Fruit fly (Drosophila melanogaster) whole organism: Measurements from ENCODE around the gene Cyp304a1.
A peak's percentile ranks its signal among the peaks of the same experiment; 100 is the strongest.

Experiments
- CG8478 ChIP-seq: fragments of >200 bp; optimal IDR thresholded peaks from 2 replicates; lab custom pipeline; 2018; ENCODE audit warnings: inconsistent platforms
- Dll ChIP-seq: fragments of >200 bp; optimal IDR thresholded peaks from 2 replicates; lab custom pipeline; 2017
- EcR ChIP-seq, 2 experiments: fragments of >200 bp; optimal IDR thresholded peaks; 2 replicates each; lab custom pipeline; 2017; ENCODE audit warnings: missing biosample characterization in 2 of 2, missing genetic modification characterization in 2 of 2, missing genetic modification reagents in 2 of 2
- pan ChIP-seq: fragments of >200 bp; optimal IDR thresholded peaks from 2 replicates; lab custom pipeline; 2017
- psq ChIP-seq: fragments of >200 bp; optimal IDR thresholded peaks from 2 replicates; lab custom pipeline; 2017
- usp ChIP-seq: fragments of >200 bp; optimal IDR thresholded peaks from 2 replicates; lab custom pipeline; 2017; ENCODE audit warnings: missing biosample characterization, missing genetic modification characterization, mixed read lengths

The Cyp304a1 gene

DNA sequence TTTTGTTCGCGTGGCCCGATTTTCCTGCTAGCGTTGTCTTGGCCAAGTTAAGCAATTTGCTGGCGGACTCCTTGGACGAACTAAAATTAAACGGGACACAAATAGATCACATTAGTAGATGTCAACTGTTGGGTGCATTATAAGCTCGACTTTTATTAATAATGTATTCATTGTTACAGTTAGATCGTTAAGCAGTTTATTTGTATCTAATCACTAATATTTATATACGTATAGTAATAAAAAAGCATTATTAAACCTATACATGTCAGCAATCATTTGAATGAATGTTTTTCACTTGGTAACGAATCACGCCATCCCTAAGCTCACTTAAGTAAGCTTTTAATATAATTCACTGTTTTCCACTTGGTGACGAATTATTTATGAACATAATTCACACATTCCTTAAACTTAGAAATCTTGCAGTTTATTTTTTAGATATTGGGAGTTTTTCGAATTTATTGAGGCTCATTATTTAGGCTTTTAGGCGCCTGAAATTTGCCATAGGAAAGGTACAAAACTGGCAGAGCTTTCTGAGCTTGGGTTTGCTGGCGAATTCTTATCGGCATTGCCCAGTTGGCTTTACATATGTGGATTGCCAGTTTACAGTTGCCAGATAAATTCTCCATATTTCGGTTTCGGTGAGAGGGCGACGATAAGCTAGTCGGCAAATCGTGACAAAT, 13.9 kb downstream of the Cyp304a1 start, which contains the start of the genes CG7381 and CG7091:
Gene CG7381, minus strand, starts transcription at position 101 of the 680 bp plus-strand sequence.
Gene CG7091, plus strand, starts transcription at position 630 of the 680 bp plus-strand sequence.
- TF ChIP-seq CG8478 (lab: Kevin White, UChicago) (no peak), pan (lab: Kevin White, UChicago) (no peak), Dll (lab: Kevin White, UChicago) (no peak), usp (GFP tag; lab: Kevin White, UChicago) (no peak), psq (lab: Kevin White, UChicago) (no peak), EcR (GFP tag; optimal IDR thresholded peaks at IDR 0.05; lab: Kevin White, UChicago) (no peak)

DNA sequence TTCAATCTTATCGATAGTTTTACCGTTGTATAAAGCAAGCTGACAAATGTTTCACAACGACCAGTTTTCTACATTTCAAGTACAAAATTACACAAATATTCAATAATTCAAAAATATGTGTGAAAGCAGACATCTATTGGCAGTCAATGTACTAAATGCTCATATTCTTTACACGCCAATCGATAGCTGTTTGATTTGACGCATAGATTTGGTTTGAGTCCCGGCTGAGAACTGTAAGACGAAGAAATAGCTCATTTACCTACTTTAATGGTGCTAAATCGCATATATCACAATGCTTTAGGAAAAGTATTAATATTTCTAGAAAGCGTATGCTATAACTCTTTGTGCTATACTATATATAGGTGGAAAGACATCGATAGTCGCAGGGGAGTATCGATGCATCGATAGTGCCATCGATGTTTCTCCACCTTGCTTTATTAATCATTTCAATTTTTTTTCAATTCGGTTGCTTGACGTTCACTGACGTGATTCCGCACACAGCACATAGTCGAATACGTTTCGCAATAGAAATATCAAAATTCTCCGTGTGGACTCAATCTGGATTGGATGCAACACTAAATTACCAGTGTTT, 17.1 kb downstream of the Cyp304a1 start, which contains the start of gene Paip2:
Gene Paip2, plus strand, starts transcription at position 165 of the 592 bp plus-strand sequence.
- TF ChIP-seq psq (lab: Kevin White, UChicago) (no peak), Dll (lab: Kevin White, UChicago) (no peak), CG8478 (lab: Kevin White, UChicago) (no peak), pan (lab: Kevin White, UChicago) (no peak), EcR (GFP tag; optimal IDR thresholded peaks at IDR 0.05; lab: Kevin White, UChicago) (no peak), usp (GFP tag; lab: Kevin White, UChicago) (no peak)

DNA sequence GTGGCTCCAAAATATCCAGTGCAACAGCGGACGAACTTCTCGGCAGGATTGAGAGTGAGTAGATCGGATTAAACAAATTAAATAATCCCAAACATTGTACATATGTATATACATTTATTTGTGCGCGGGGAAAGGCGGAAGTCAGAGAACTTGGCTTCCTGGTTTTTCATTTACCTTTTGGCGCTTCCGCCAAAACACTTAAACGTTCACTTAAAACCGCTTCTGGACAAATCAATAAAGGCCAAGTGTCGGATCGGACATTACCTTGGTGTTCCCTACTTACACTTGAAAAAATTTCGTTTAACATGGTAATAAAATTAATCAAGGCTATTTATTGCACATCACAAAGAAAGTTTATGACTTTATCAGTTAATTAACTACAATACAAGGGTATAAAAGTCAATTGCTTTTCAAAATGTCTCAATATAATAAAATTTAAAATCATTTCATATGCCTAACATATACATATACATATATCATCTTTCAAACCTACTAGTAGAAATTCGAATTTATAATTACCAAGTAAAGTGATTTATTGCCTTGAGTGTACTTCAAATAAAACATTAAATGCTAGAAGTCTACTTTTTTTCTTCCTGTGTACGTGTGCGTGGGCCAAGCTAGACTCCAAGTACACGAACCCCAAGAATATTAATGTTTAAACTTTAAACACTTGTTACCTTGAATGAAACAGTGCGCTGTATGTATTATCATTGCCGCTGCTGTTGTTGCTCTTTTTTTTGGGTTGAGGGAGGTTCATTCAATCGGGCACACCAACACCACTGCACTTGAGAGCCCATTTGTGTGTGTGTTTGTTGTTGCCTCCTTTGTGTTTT, 18.0 kb downstream of the Cyp304a1 start:
- no peak for TF ChIP-seq psq (lab: Kevin White, UChicago)
- no peak for TF ChIP-seq Dll (lab: Kevin White, UChicago)
- no peak for TF ChIP-seq CG8478 (lab: Kevin White, UChicago)
- no peak for TF ChIP-seq pan (lab: Kevin White, UChicago)
- TF ChIP-seq EcR (GFP tag; optimal IDR thresholded peaks at IDR 0.05; lab: Kevin White, UChicago), result peak; percentile 35 to 64

DNA sequence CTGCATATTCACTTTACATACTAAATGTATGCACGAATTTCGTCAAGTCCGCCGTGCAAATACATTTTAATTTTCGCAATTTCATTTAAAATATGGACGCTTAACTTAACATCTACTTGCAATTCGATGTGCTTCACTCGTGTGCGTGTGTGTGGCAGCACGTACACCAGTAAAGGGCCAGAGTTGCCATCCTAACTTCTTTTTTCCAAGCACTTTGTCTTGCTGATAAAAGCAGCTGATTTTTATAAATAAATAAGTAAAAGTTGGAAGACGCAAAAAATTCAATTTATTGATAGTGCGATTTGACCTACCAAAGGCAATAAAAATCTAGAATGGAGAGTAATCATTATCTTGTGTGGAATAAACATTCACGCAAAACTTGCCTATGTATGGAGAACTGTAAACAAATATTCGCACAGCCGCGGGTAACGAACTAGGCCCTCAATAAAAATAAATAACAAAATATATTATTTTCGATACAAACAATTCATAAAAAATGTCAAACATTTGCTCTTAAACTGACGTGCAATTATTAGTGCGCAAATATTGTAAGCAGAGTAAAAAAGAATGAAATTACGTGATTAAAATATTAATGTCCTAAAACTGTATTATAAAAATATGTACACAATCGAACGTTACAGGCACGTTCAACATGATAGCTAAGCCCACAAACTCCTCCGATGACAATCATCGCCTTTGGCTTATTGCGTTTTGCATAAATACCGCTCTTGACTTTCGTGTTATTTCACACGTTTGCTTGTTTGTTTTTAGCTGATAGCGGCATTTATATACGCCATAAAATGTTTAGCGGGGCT, 18.8 kb downstream of the Cyp304a1 start:
- peak; percentile 5 for TF ChIP-seq CG8478 (lab: Kevin White, UChicago)
- no peak for TF ChIP-seq usp (GFP tag; lab: Kevin White, UChicago)

DNA sequence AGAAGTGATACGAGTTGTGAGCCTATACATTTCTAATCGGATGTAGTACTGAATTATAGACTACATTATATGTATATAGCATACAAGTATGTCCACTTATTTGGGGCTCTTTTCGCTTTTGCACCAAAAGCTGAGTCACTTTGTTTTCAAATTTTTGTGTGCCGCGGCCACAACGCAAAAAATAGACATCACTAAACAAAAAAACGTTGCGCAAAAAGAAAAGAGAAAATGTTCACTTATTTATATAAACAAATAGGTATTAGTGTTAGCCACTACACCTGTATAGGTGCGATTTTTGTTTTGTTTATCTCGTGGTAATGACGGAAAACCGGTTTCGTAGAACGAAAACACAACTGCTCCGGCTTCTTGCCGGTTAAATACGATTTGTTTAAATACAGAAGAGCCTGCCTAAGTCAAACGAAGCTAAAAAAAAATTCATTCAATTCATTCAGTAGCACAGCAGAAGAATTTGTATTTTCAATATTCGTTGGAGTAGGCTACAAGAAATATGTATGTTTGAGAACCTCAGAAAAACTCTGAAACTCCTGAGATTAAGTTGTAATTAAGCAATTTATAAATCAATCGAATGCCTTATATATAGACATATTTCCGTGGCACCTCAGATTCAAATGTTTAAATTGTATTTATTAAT, 19.5 kb downstream of the Cyp304a1 start:
- TF ChIP-seq Dll (lab: Kevin White, UChicago) (no peak), pan (lab: Kevin White, UChicago) (peak; percentile 14), EcR (GFP tag; optimal IDR thresholded peaks at IDR 0.05; lab: Kevin White, UChicago) (no peak), usp (GFP tag; lab: Kevin White, UChicago) (no peak)

DNA sequence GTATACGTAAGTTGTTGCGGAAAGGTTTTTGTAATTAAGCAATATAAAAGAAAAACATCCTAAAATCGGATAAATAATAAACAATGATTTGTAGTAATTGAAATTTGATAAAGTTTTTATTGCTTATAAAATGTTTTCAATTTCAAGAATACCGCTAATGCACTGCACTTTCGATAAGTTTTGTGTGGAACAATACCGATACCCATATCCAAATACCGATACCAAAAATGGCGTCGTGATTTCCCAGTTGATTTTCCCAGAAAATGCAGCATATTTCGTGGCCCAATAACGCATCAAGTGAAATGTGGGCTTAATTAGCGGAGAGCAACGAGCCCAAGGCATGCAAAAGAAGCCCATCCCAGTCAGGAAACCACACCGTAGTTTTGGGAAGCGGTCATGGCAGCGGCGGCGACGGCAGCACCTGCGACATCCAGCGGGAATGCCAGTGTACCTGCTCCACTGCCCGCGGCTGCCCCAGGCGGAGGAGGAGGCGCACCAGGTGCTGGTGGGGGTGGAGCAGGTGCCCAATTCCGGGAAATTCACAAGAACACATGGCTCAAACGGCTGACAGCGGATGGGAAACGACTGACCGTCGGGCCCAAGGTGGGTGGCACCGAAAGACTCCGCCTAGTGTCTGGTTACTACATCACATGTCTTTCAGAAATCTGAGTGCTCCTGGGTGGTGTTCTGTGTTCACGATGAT, 22.4 kb downstream of the Cyp304a1 start, which contains the start of gene CG31342:
Gene CG31342, plus strand, starts transcription at position 214 of the 703 bp plus-strand sequence.
- no peak for TF ChIP-seq CG8478 (lab: Kevin White, UChicago)
- TF ChIP-seq usp (GFP tag; lab: Kevin White, UChicago), result no peak
- no peak for TF ChIP-seq psq (lab: Kevin White, UChicago)
- TF ChIP-seq Dll (lab: Kevin White, UChicago), result no peak
- TF ChIP-seq EcR (GFP tag; optimal IDR thresholded peaks at IDR 0.05; lab: Kevin White, UChicago), result no peak
- no peak for TF ChIP-seq pan (lab: Kevin White, UChicago)

DNA sequence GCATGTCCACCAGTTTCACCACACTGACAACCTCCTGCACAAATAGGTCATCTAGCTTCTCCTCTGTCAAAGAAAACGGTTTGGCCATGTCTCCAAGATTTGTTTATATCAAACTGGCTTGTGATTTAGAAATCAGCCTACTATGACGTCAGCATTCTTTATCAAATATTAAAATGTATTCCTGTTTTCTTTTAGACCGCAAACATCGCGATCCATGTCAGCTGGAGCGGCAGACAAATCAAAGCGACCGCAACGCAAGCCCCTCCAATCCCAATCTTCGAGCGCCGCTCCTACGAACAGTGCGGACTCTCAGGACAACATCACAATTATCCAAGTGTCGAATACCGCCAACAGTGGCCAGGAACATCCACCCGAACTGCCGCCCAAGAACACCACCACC, 24.8 kb downstream of the Cyp304a1 start, which contains the start of gene CG14383:
Gene CG14383, minus strand, starts transcription at position 101 of the 400 bp plus-strand sequence.
- no peak for TF ChIP-seq psq (lab: Kevin White, UChicago)
- no peak for TF ChIP-seq usp (GFP tag; lab: Kevin White, UChicago)
- TF ChIP-seq Dll (lab: Kevin White, UChicago), result no peak
- no peak for TF ChIP-seq EcR (GFP tag; optimal IDR thresholded peaks at IDR 0.05; lab: Kevin White, UChicago)
- no peak for TF ChIP-seq CG8478 (lab: Kevin White, UChicago)
- TF ChIP-seq pan (lab: Kevin White, UChicago), result no peak

DNA sequence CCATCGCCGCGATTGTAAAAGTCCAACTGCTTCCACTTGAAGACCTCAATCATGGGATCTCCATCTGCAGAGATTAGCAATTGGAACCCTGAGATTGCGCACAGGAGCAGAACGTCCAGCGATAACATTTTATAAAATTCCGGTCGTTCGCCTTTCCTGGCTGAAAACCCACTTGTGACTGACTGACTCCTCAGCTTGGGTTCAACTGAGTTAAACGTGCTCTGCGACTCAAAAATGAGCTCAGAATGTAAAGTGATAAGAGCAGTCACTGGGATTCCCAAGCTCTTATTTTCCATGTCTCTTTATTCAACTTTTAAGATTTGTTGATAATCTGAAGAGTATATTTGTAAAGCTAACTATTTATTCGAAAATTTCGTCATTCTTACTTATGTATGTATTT, 29.4 kb downstream of the Cyp304a1 start, which contains the start of gene yellow-f:
Gene yellow-f, minus strand, starts transcription at position 184 of the 400 bp plus-strand sequence.
- TF ChIP-seq psq (lab: Kevin White, UChicago), result no peak
- TF ChIP-seq pan (lab: Kevin White, UChicago), result no peak
- TF ChIP-seq EcR (GFP tag; optimal IDR thresholded peaks at IDR 0.05; lab: Kevin White, UChicago), result no peak
- TF ChIP-seq usp (GFP tag; lab: Kevin White, UChicago), result no peak
- no peak for TF ChIP-seq Dll (lab: Kevin White, UChicago)
- TF ChIP-seq CG8478 (lab: Kevin White, UChicago), result no peak

DNA sequence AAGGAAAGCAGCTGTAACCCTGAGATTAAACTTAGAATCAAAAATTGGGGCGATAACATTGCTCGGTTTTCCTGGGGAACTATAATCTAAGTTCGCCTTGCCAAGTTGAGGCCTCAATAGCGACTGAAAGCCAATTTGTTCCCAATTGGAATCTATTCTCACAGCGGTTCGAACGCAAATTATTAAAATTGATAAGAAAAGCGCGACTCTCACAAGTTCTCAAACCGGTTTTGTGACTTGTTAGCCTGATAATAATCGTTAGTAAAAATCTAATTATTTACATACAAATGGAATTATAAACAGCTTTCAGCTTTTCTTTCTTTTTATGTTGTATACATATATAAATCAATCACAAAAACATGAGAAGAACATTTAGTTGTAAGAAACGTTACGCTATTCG, 31.5 kb downstream of the Cyp304a1 start, which contains the start of gene yellow-f2:
Gene yellow-f2, minus strand, starts transcription at position 101 of the 400 bp plus-strand sequence.
- TF ChIP-seq Dll (lab: Kevin White, UChicago) (no peak), psq (lab: Kevin White, UChicago) (no peak), EcR (GFP tag; optimal IDR thresholded peaks at IDR 0.05; lab: Kevin White, UChicago) (no peak), pan (lab: Kevin White, UChicago) (no peak)
